Fruit fly (Drosophila melanogaster) whole organism, embryonic: ENCODE data around the gene pix.

ENCODE experiments used
- Abd-B ChIP-seq: fragments of 200-800 bp; sonication (Bioruptor generic); optimal IDR thresholded peaks from 2 replicates; lab custom pipeline; 2018; ENCODE audit warnings: missing biosample characterization, mild to moderate bottlenecking, missing genetic modification characterization, moderate library complexity
- Ada2b ChIP-seq: fragments of 200-800 bp; sonication (Bioruptor generic); IDR thresholded peaks from 2 replicates; pipeline ENCODE4 v1.3.6; 2022; ENCODE audit warnings: missing biosample characterization, missing genetic modification characterization
- Adf1 ChIP-seq: fragments of 200-800 bp; sonication (Bioruptor generic); IDR thresholded peaks from 2 replicates; pipeline ENCODE4 v1.3.6; 2022; ENCODE audit warnings: missing biosample characterization, missing genetic modification characterization
- BEAF-32 ChIP-seq: fragments of 200-800 bp; sonication (Bioruptor generic); optimal IDR thresholded peaks from 3 replicates; lab custom pipeline; 2017; ENCODE audit warnings: missing biosample characterization, missing genetic modification characterization, mild to moderate bottlenecking, moderate library complexity, missing genetic modification reagents
- CG10366 ChIP-seq: fragments of 200-800 bp; sonication (Bioruptor generic); IDR thresholded peaks from 2 replicates; pipeline ENCODE4 v1.3.6; 2022; ENCODE audit warnings: missing biosample characterization, missing genetic modification characterization
- CG11093 ChIP-seq: fragments of 200-800 bp; sonication (Bioruptor generic); IDR thresholded peaks from 3 replicates; pipeline ENCODE4 v1.3.6; 2022; ENCODE audit warnings: missing biosample characterization, missing genetic modification characterization
- CG13424 ChIP-seq: fragments of 200-800 bp; sonication (Bioruptor generic); optimal IDR thresholded peaks from 2 replicates; lab custom pipeline; 2019; ENCODE audit warnings: missing biosample characterization, mild to moderate bottlenecking, missing genetic modification characterization, moderate library complexity
- CG18476 ChIP-seq: fragments of 200-800 bp; sonication (Bioruptor generic); optimal IDR thresholded peaks from 2 replicates; lab custom pipeline; 2016; ENCODE audit warnings: missing biosample characterization, mild to moderate bottlenecking, missing genetic modification characterization
- CG18619 ChIP-seq: fragments of 200-800 bp; sonication (Bioruptor generic); optimal IDR thresholded peaks from 3 replicates; lab custom pipeline; 2017; ENCODE audit warnings: missing biosample characterization, mild to moderate bottlenecking, missing genetic modification characterization
- CG2678 ChIP-seq: fragments of 200-800 bp; sonication (Bioruptor generic); optimal IDR thresholded peaks from 3 replicates; lab custom pipeline; 2019; ENCODE audit warnings: missing biosample characterization, mild to moderate bottlenecking, missing genetic modification characterization, moderate library complexity
- CG2875 ChIP-seq: fragments of 200-800 bp; sonication (Bioruptor generic); optimal IDR thresholded peaks from 2 replicates; lab custom pipeline; 2017; ENCODE audit warnings: missing biosample characterization, mild to moderate bottlenecking, missing genetic modification characterization, missing genetic modification reagents
- CG30403 ChIP-seq: fragments of 200-800 bp; sonication (Bioruptor generic); optimal IDR thresholded peaks from 3 replicates; lab custom pipeline; 2016; ENCODE audit warnings: missing biosample characterization, missing genetic modification characterization
- CG32767 ChIP-seq: fragments of 200-800 bp; sonication (Bioruptor generic); IDR thresholded peaks from 2 replicates; pipeline ENCODE4 v1.3.6; 2022; ENCODE audit warnings: missing biosample characterization, missing genetic modification characterization
- CG3407 ChIP-seq: fragments of 200-800 bp; sonication (Bioruptor generic); optimal IDR thresholded peaks from 2 replicates; lab custom pipeline; 2018; ENCODE audit warnings: missing biosample characterization, mild to moderate bottlenecking, missing genetic modification characterization
- CG3838 ChIP-seq: fragments of 200-800 bp; sonication (Bioruptor generic); optimal IDR thresholded peaks from 3 replicates; lab custom pipeline; 2016; ENCODE audit warnings: missing biosample characterization, missing genetic modification characterization
- CG4360 ChIP-seq: fragments of 200-800 bp; sonication (Bioruptor generic); IDR thresholded peaks from 2 replicates; pipeline ENCODE4 v1.3.6; 2022; ENCODE audit warnings: missing biosample characterization, missing genetic modification characterization
- CG5953 ChIP-seq: fragments of 200-800 bp; sonication (Bioruptor generic); IDR thresholded peaks from 2 replicates; pipeline ENCODE4 v1.3.6; 2022; ENCODE audit warnings: missing biosample characterization, missing genetic modification characterization
- CG9609 ChIP-seq: fragments of 200-800 bp; sonication (Bioruptor generic); optimal IDR thresholded peaks from 3 replicates; lab custom pipeline; 2016; ENCODE audit warnings: missing biosample characterization, missing genetic modification characterization
- CG9727 ChIP-seq: fragments of 200-800 bp; sonication (Bioruptor generic); optimal IDR thresholded peaks from 3 replicates; lab custom pipeline; 2017; ENCODE audit warnings: missing biosample characterization, mild to moderate bottlenecking, missing genetic modification characterization
- CG9797 ChIP-seq: fragments of 200-800 bp; sonication (Bioruptor generic); optimal IDR thresholded peaks from 3 replicates; lab custom pipeline; 2018; ENCODE audit warnings: missing biosample characterization, mild to moderate bottlenecking, missing genetic modification characterization
- CkIIα-i1 ChIP-seq: fragments of 200-800 bp; sonication (Bioruptor generic); IDR thresholded peaks from 2 replicates; pipeline ENCODE4 v1.3.6; 2022; ENCODE audit warnings: missing biosample characterization, missing genetic modification characterization
- Dll ChIP-seq: fragments of 200-800 bp; sonication (Bioruptor generic); IDR thresholded peaks from 4 replicates; pipeline ENCODE4 v1.3.6; 2022; ENCODE audit warnings: missing biosample characterization, missing genetic modification characterization; ENCODE audit not compliant: partially characterized antibody
- E2f1 ChIP-seq: fragments of 200-800 bp; sonication (Bioruptor generic); IDR thresholded peaks from 2 replicates; pipeline ENCODE4 v1.3.6; 2022; ENCODE audit warnings: missing biosample characterization, missing genetic modification characterization
- Elba2 ChIP-seq: fragments of 200-800 bp; sonication (Bioruptor generic); optimal IDR thresholded peaks from 3 replicates; lab custom pipeline; 2016; ENCODE audit warnings: missing biosample characterization, missing genetic modification characterization
- Hmx ChIP-seq: fragments of 200-800 bp; sonication (Bioruptor generic); optimal IDR thresholded peaks from 2 replicates; lab custom pipeline; 2016; ENCODE audit warnings: missing biosample characterization, missing genetic modification characterization
- Lpt ChIP-seq: fragments of >200 bp; optimal IDR thresholded peaks from 2 replicates; lab custom pipeline; 2018; ENCODE audit warnings: missing biosample characterization, missing genetic modification characterization
- NC2α ChIP-seq: fragments of 200-800 bp; sonication (Bioruptor generic); optimal IDR thresholded peaks from 2 replicates; lab custom pipeline; 2016; ENCODE audit warnings: missing biosample characterization, missing genetic modification characterization
- NFAT ChIP-seq: fragments of 200-800 bp; sonication (Bioruptor generic); IDR thresholded peaks from 2 replicates; pipeline ENCODE4 v1.3.6; 2022; ENCODE audit warnings: missing biosample characterization, missing genetic modification characterization
- Ptx1 ChIP-seq: fragments of 200-800 bp; sonication (Bioruptor generic); IDR thresholded peaks from 2 replicates; pipeline ENCODE4 v1.3.6; 2022; ENCODE audit warnings: missing biosample characterization, missing genetic modification characterization
- Xrp1 ChIP-seq: fragments of 200-800 bp; sonication (Bioruptor generic); IDR thresholded peaks from 2 replicates; pipeline ENCODE4 v1.3.6; 2022; ENCODE audit warnings: missing biosample characterization, missing genetic modification characterization
- ac ChIP-seq: fragments of 200-800 bp; sonication (Bioruptor generic); optimal IDR thresholded peaks from 3 replicates; lab custom pipeline; 2017; ENCODE audit warnings: missing biosample characterization, mild to moderate bottlenecking, missing genetic modification characterization
- bbx ChIP-seq: fragments of 200-800 bp; sonication (Bioruptor generic); IDR thresholded peaks from 2 replicates; pipeline ENCODE4 v1.3.6; 2022; ENCODE audit warnings: missing biosample characterization, missing genetic modification characterization; ENCODE audit not compliant: partially characterized antibody
- fd3F ChIP-seq: fragments of 200-800 bp; sonication (Bioruptor generic); optimal IDR thresholded peaks from 2 replicates; lab custom pipeline; 2018; ENCODE audit warnings: missing biosample characterization, mild to moderate bottlenecking, missing genetic modification characterization, moderate library complexity
- gem ChIP-seq: fragments of 200-800 bp; sonication (Bioruptor generic); optimal IDR thresholded peaks from 2 replicates; lab custom pipeline; 2019; ENCODE audit warnings: missing biosample characterization, mild to moderate bottlenecking, missing genetic modification characterization, moderate library complexity
- grau ChIP-seq: fragments of 200-800 bp; optimal IDR thresholded peaks from 3 replicates; lab custom pipeline; 2019; ENCODE audit warnings: missing biosample characterization, mild to moderate bottlenecking, missing genetic modification characterization, moderate library complexity
- gro ChIP-seq: fragments of 200-800 bp; sonication (Bioruptor generic); optimal IDR thresholded peaks from 2 replicates; lab custom pipeline; 2016; ENCODE audit warnings: missing biosample characterization, missing genetic modification characterization
- gsb-n ChIP-seq: fragments of 200-800 bp; sonication (Bioruptor generic); optimal IDR thresholded peaks from 3 replicates; lab custom pipeline; 2018; ENCODE audit warnings: missing biosample characterization, mild to moderate bottlenecking, missing genetic modification characterization
- jing ChIP-seq: fragments of 200-800 bp; sonication (Bioruptor generic); optimal IDR thresholded peaks from 2 replicates; lab custom pipeline; 2018; ENCODE audit warnings: missing biosample characterization, mild to moderate bottlenecking, missing genetic modification characterization
- jumu ChIP-seq: fragments of 200-800 bp; sonication (Bioruptor generic); optimal IDR thresholded peaks from 3 replicates; lab custom pipeline; 2016; ENCODE audit warnings: missing biosample characterization, missing genetic modification characterization
- klu ChIP-seq: fragments of 200-800 bp; sonication (Bioruptor generic); IDR thresholded peaks from 2 replicates; pipeline ENCODE4 v1.3.6; 2022; ENCODE audit warnings: missing biosample characterization, missing genetic modification characterization
- luna ChIP-seq: fragments of 200-800 bp; sonication (Bioruptor generic); optimal IDR thresholded peaks from 2 replicates; lab custom pipeline; 2016; ENCODE audit warnings: missing biosample characterization, missing genetic modification characterization
- pb ChIP-seq: fragments of 200-800 bp; sonication (Bioruptor generic); optimal IDR thresholded peaks from 3 replicates; lab custom pipeline; 2016; ENCODE audit warnings: missing biosample characterization, missing genetic modification characterization
- psq ChIP-seq: fragments of 200-800 bp; sonication (Bioruptor generic); optimal IDR thresholded peaks from 2 replicates; lab custom pipeline; 2017; ENCODE audit warnings: missing biosample characterization, missing genetic modification characterization
- run ChIP-seq: fragments of 200-800 bp; sonication (Bioruptor generic); optimal IDR thresholded peaks from 3 replicates; lab custom pipeline; 2018; ENCODE audit warnings: missing biosample characterization, mild to moderate bottlenecking, missing genetic modification characterization
- sima ChIP-seq: fragments of 200-800 bp; sonication (Bioruptor generic); optimal IDR thresholded peaks from 2 replicates; lab custom pipeline; 2016; ENCODE audit warnings: missing biosample characterization, missing genetic modification characterization
- sqz ChIP-seq: fragments of 200-800 bp; sonication (Bioruptor generic); optimal IDR thresholded peaks from 3 replicates; lab custom pipeline; 2018; ENCODE audit warnings: missing biosample characterization, mild to moderate bottlenecking, missing genetic modification characterization
- stwl ChIP-seq: fragments of 200-800 bp; sonication (Bioruptor generic); optimal IDR thresholded peaks from 3 replicates; lab custom pipeline; 2018; ENCODE audit warnings: missing biosample characterization, mild to moderate bottlenecking, missing genetic modification characterization, moderate library complexity
- tap ChIP-seq: fragments of 200-800 bp; optimal IDR thresholded peaks from 3 replicates; lab custom pipeline; 2019; ENCODE audit warnings: missing biosample characterization, mild to moderate bottlenecking, missing genetic modification characterization, moderate library complexity
- tgo ChIP-seq: fragments of 200-800 bp; sonication (Bioruptor generic); IDR thresholded peaks from 3 replicates; pipeline ENCODE4 v1.3.6; 2022; ENCODE audit warnings: missing biosample characterization, missing genetic modification characterization
- tup ChIP-seq: fragments of 200-800 bp; sonication (Bioruptor generic); optimal IDR thresholded peaks from 2 replicates; lab custom pipeline; 2016; ENCODE audit warnings: missing biosample characterization, mild to moderate bottlenecking, missing genetic modification characterization, moderate library complexity
- zen ChIP-seq: fragments of 200-800 bp; sonication (Bioruptor generic); optimal IDR thresholded peaks from 3 replicates; lab custom pipeline; 2018; ENCODE audit warnings: missing biosample characterization, mild to moderate bottlenecking, missing genetic modification characterization, moderate library complexity
- zen2 ChIP-seq: fragments of 200-800 bp; sonication (Bioruptor generic); IDR thresholded peaks from 3 replicates; pipeline ENCODE4 v1.3.6; 2022; ENCODE audit warnings: missing biosample characterization, missing genetic modification characterization; ENCODE audit not compliant: partially characterized antibody

pix gene

DNA sequence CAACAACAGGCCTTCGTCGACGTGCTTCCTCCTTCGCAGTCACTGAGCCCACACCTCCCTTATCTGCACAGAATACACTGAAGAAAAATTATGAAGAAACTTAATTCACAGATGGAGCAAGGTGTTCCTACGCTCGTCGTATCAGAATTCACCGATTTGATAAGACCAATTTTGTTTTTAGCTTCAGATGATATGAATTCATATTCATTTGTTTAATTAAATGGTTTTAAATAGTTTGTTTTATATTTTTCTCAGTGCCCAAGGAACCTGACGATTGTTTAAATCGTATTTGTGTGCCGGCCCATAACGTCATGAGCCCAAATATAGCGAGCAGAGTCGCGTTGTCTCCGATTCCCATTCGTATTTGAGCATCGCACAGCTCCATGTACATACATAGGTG is 49.1 kb upstream of the pix start (continued):
- no peak for TF ChIP-seq Adf1 (GFP tag; lab: Robert Waterston, UW)
- TF ChIP-seq BEAF-32 (GFP tag; lab: Kevin White, UChicago) = no peak
- peak; percentile 55 for TF ChIP-seq CG13424 (tag; lab: Kevin White, UChicago)
- TF ChIP-seq CG3838 = peak; percentile 13
- no peak for TF ChIP-seq CG4360 (GFP tag; lab: Robert Waterston, UW)
- no peak for TF ChIP-seq run
- TF ChIP-seq CG30403 = peak; percentile 51
- TF ChIP-seq jing (GFP tag; lab: Kevin White, UChicago) = peak; percentile 30
- TF ChIP-seq sqz (GFP tag; lab: Kevin White, UChicago) = peak; percentile 11
- TF ChIP-seq Hmx (GFP tag; lab: Kevin White, UChicago) = no peak
- TF ChIP-seq CG3407 (GFP tag; lab: Kevin White, UChicago) = no peak
- TF ChIP-seq stwl = no peak
- peak; percentile 41 for TF ChIP-seq tap
- TF ChIP-seq Ptx1 (GFP tag; lab: Robert Waterston, UW) = peak; percentile 42; the same call in 1 of the 2 replicates
- peak; percentile 45 for TF ChIP-seq gsb-n (tag; lab: Kevin White, UChicago)
- TF ChIP-seq CkIIα-i1 (GFP tag; lab: Robert Waterston, UW) = no peak
- TF ChIP-seq luna (GFP tag; lab: Kevin White, UChicago) = no peak
- TF ChIP-seq zen2 (GFP tag; lab: Robert Waterston, UW) = no peak
- peak; percentile 46 for TF ChIP-seq CG2875 (GFP tag; lab: Kevin White, UChicago)
- TF ChIP-seq klu = peak; percentile 33; the same call in 1 of the 2 replicates
- peak; percentile 92 for TF ChIP-seq CG9727 (GFP tag; lab: Kevin White, UChicago)
- TF ChIP-seq gem = peak; percentile 80
- no peak for TF ChIP-seq fd3F
- TF ChIP-seq CG18619 (GFP tag; lab: Kevin White, UChicago) = peak; percentile 26
- peak; percentile 31 for TF ChIP-seq CG10366 (GFP tag; lab: Robert Waterston, UW)
- TF ChIP-seq CG5953 = no peak
- peak; percentile 17 for TF ChIP-seq psq (GFP tag; lab: Kevin White, UChicago)
- TF ChIP-seq Xrp1 (GFP tag; lab: Robert Waterston, UW) = peak; percentile 85
- TF ChIP-seq pb (GFP tag; lab: Kevin White, UChicago) = no peak
- peak; percentile 23 for TF ChIP-seq jumu (GFP tag; lab: Kevin White, UChicago)
- TF ChIP-seq zen (tag; lab: Kevin White, UChicago) = peak; percentile 90
- TF ChIP-seq sima (GFP tag; lab: Kevin White, UChicago) = peak; percentile 19
- no peak for TF ChIP-seq gro
- TF ChIP-seq grau (tag; lab: Kevin White, UChicago) = peak; percentile 70
- no peak for TF ChIP-seq CG32767 (GFP tag; lab: Robert Waterston, UW)
- TF ChIP-seq tup (GFP tag; lab: Kevin White, UChicago) = peak; percentile 48
- TF ChIP-seq CG9609 (GFP tag; lab: Kevin White, UChicago) = peak; percentile 58
- TF ChIP-seq Ada2b (GFP tag; lab: Robert Waterston, UW) = peak; percentile 54; the same call in 1 of the 2 replicates
- no peak for TF ChIP-seq Dll (GFP tag; lab: Robert Waterston, UW)
- peak; percentile 57 for TF ChIP-seq E2f1 (GFP tag; lab: Robert Waterston, UW)
- TF ChIP-seq CG2678 (tag; lab: Kevin White, UChicago) = peak; percentile 71
- TF ChIP-seq NC2α (GFP tag; lab: Kevin White, UChicago) = peak; percentile 60
- TF ChIP-seq CG18476 = peak; percentile 13
- peak; percentile 45 for TF ChIP-seq Abd-B (GFP tag; lab: Kevin White, UChicago)
- no peak; the same call in 2 of the 3 replicates for TF ChIP-seq CG11093 (GFP tag; lab: Robert Waterston, UW)
- peak; percentile 71 for TF ChIP-seq Elba2 (GFP tag; lab: Kevin White, UChicago)
- TF ChIP-seq CG9797 (GFP tag; lab: Kevin White, UChicago) = no peak
- TF ChIP-seq Lpt (GFP tag; lab: Kevin White, UChicago) = no peak
- TF ChIP-seq bbx (GFP tag; lab: Robert Waterston, UW) = no peak
- peak; percentile 65 for TF ChIP-seq tgo (GFP tag; lab: Robert Waterston, UW)
- no peak for TF ChIP-seq NFAT (GFP tag; lab: Robert Waterston, UW)
- TF ChIP-seq ac (GFP tag; lab: Kevin White, UChicago) = peak; percentile 87
